Worm (Caenorhabditis elegans) whole organism, L4 larva: ENCODE measurements around the gene R13A1.1.

ENCODE experiments used
- ama-1 ChIP-seq: fragments of 150-350 bp; optimal IDR thresholded peaks from 2 replicates; lab custom pipeline; 2014; ENCODE audit warnings: inconsistent platforms, mixed read lengths
- ceh-28 ChIP-seq: fragments of 150-350 bp; optimal IDR thresholded peaks from 2 replicates; lab custom pipeline; 2014; ENCODE audit warnings: missing biosample characterization, missing genetic modification reagents, missing genetic modification characterization
- cey-2 ChIP-seq: sonication (generic microtip); optimal IDR thresholded peaks from 3 replicates; lab custom pipeline; 2017; ENCODE audit warnings: missing genetic modification characterization, mild to moderate bottlenecking, missing compliant biosample characterization, antibody characterized with exemption, borderline replicate concordance; ENCODE audit not compliant: insufficient read depth
- fos-1 ChIP-seq: fragments of 150-350 bp; optimal IDR thresholded peaks from 2 replicates; lab custom pipeline; 2014; ENCODE audit warnings: missing biosample characterization, missing genetic modification characterization
- lin-15B ChIP-seq: fragments of 150-350 bp; sonication (generic microtip); optimal IDR thresholded peaks from 3 replicates; lab custom pipeline; 2014; ENCODE audit warnings: missing biosample characterization, missing genetic modification characterization
- lin-39 ChIP-seq: fragments of 150-350 bp; optimal IDR thresholded peaks from 2 replicates; lab custom pipeline; 2014; ENCODE audit warnings: missing biosample characterization, missing genetic modification reagents, missing genetic modification characterization
- mdl-1 ChIP-seq, 2 experiments: fragments of 150-350 bp in 1 of 2; sonication (generic microtip) in 1 of 2; optimal IDR thresholded peaks; 2 replicates each; lab custom pipeline; 2014 to 2017; ENCODE audit warnings: missing biosample characterization in 2 of 2, missing genetic modification characterization in 2 of 2
- mep-1 ChIP-seq: fragments of 150-350 bp; sonication (generic microtip); optimal IDR thresholded peaks from 3 replicates; lab custom pipeline; 2014; ENCODE audit warnings: missing biosample characterization, missing genetic modification characterization
- nhr-28 ChIP-seq: fragments of 150-350 bp; optimal IDR thresholded peaks from 2 replicates; lab custom pipeline; 2014; ENCODE audit warnings: missing biosample characterization, missing genetic modification characterization
- pha-4 ChIP-seq, 2 experiments: fragments of 150-350 bp in 1 of 2; fragments of 200-800 bp in 1 of 2; sonication (Bioruptor generic) in 1 of 2; IDR thresholded peaks in 1 of 2; optimal IDR thresholded peaks in 1 of 2; 2 replicates each; pipeline versions ENCODE4 v1.3.6 to Lab custom; 2014 to 2022; ENCODE audit warnings: missing genetic modification characterization in 2 of 2, missing genetic modification reagents in 2 of 2, missing biosample characterization in 1 of 2, missing compliant biosample characterization in 1 of 2
- pqm-1 ChIP-seq: sonication (generic microtip); optimal IDR thresholded peaks from 2 replicates; lab custom pipeline; 2017; ENCODE audit warnings: missing biosample characterization, missing genetic modification characterization
- saeg-2 ChIP-seq: fragments of 200-800 bp; sonication (Bioruptor generic); IDR thresholded peaks from 2 replicates; pipeline ENCODE4 v1.3.6; 2022; ENCODE audit warnings: missing genetic modification reagents, missing genetic modification characterization, missing compliant biosample characterization
- snpc-4 ChIP-seq: fragments of 150-350 bp; optimal IDR thresholded peaks from 2 replicates; lab custom pipeline; 2014; ENCODE audit warnings: missing biosample characterization, missing genetic modification characterization
- unc-62 ChIP-seq, 3 experiments: fragments of 150-350 bp in 1 of 3; sonication (generic microtip); optimal IDR thresholded peaks in 2 of 3; peaks in 1 of 3; 1 replicate in 1 of 3; 2 replicates in 2 of 3; lab custom pipeline; 2014 to 2017; ENCODE audit warnings: missing biosample characterization in 3 of 3, missing genetic modification characterization in 3 of 3, missing genetic modification reagents in 3 of 3, missing genotype in 1 of 3

ce11 chrIV:7176887-7177286 lies 43.0 kb upstream of the R13A1.1 start, which contains the start of gene str-44:
- TF ChIP-seq mdl-1 (tag; optimal IDR thresholded peaks at IDR 0.05; lab: Kevin White, UChicago) (no peak), ama-1 (lab: Kevin White, UChicago) (no peak), mep-1 (tag; lab: Kevin White, UChicago) (no peak), fos-1 (tag; lab: Kevin White, UChicago) (no peak), unc-62 (GFP tag; optimal IDR thresholded peaks at IDR 0.05 in 1 of 2; lab: Kevin White, UChicago) (no peak), unc-62 (tag; optimal IDR thresholded peaks at IDR 0.05; lab: Kevin White, UChicago) (no peak), nhr-28 (tag; lab: Kevin White, UChicago) (no peak), saeg-2 (GFP tag; lab: Robert Waterston, UW) (no peak), lin-15B (tag; lab: Kevin White, UChicago) (no peak), pha-4 (GFP tag; IDR thresholded peaks at IDR 0.05; lab: Robert Waterston, UW) (no peak), pha-4 (tag; optimal IDR thresholded peaks at IDR 0.05; lab: Kevin White, UChicago) (no peak), lin-39 (tag; lab: Kevin White, UChicago) (no peak), pqm-1 (tag; lab: Kevin White, UChicago) (no peak), ceh-28 (tag; lab: Kevin White, UChicago) (no peak), snpc-4 (no peak), cey-2 (no peak)
